Worm (Caenorhabditis elegans) whole organism, L4 larva: ENCODE measurements around the gene npr-13.

Experiments
- F26F4.8 ChIP-seq: fragments of 200-800 bp; sonication (Bioruptor generic); conservative IDR thresholded peaks from 2 replicates; pipeline ENCODE4 v1.3.6; 2022; ENCODE audit warnings: missing genetic modification characterization, missing compliant biosample characterization
- F49E8.2 ChIP-seq: sonication (generic microtip); optimal IDR thresholded peaks from 2 replicates; lab custom pipeline; 2016; ENCODE audit warnings: missing compliant biosample characterization, mild to moderate bottlenecking, missing genetic modification characterization, borderline replicate concordance
- T26A8.4 ChIP-seq: fragments of 200-800 bp; sonication (Bioruptor generic); IDR thresholded peaks from 2 replicates; pipeline ENCODE4 v1.3.6; 2022; ENCODE audit warnings: missing genetic modification characterization, missing compliant biosample characterization
- Y48G9A.11 ChIP-seq: fragments of 200-800 bp; sonication (Bioruptor generic); IDR thresholded peaks from 2 replicates; pipeline ENCODE4 v1.3.6; 2022; ENCODE audit warnings: missing genetic modification reagents, missing genetic modification characterization, missing compliant biosample characterization
- Y75B8A.6 ChIP-seq: fragments of 200-800 bp; sonication (Bioruptor generic); IDR thresholded peaks from 2 replicates; pipeline ENCODE4 v1.3.6; 2022; ENCODE audit warnings: missing genetic modification reagents, missing genetic modification characterization, missing compliant biosample characterization
- aha-1 ChIP-seq: fragments of 150-350 bp; peaks from one replicate; lab custom pipeline; 2014; ENCODE audit warnings: missing biosample characterization, missing genetic modification characterization
- ceh-20 ChIP-seq: fragments of 200-800 bp; sonication (Bioruptor generic); IDR thresholded peaks from 2 replicates; pipeline ENCODE4 v1.3.6; 2022; ENCODE audit warnings: missing genetic modification reagents, missing genetic modification characterization, missing compliant biosample characterization
- ces-1 ChIP-seq: fragments of 150-350 bp; sonication (generic microtip); optimal IDR thresholded peaks from 4 replicates; lab custom pipeline; 2014; ENCODE audit warnings: missing biosample characterization, missing genetic modification reagents, missing genetic modification characterization
- cey-2 ChIP-seq: sonication (generic microtip); optimal IDR thresholded peaks from 3 replicates; lab custom pipeline; 2017; ENCODE audit warnings: missing genetic modification characterization, mild to moderate bottlenecking, missing compliant biosample characterization, antibody characterized with exemption, borderline replicate concordance; ENCODE audit not compliant: insufficient read depth
- ctbp-1 ChIP-seq: fragments of 200-800 bp; sonication (Bioruptor generic); IDR thresholded peaks from 2 replicates; pipeline ENCODE4 v1.3.6; 2022; ENCODE audit warnings: missing genetic modification reagents, missing genetic modification characterization, missing compliant biosample characterization
- daf-16 ChIP-seq, 3 experiments: sonication (generic microtip); optimal IDR thresholded peaks; 2 replicates each; lab custom pipeline; 2016 to 2017; ENCODE audit warnings: missing genetic modification characterization in 3 of 3, missing genetic modification reagents in 3 of 3, mild to moderate bottlenecking in 2 of 3, missing compliant biosample characterization in 2 of 3, missing biosample characterization in 1 of 3, moderate library complexity in 1 of 3
- daf-8 ChIP-seq: fragments of 200-800 bp; sonication (Bioruptor generic); IDR thresholded peaks from 2 replicates; pipeline ENCODE4 v1.3.6; 2022; ENCODE audit warnings: missing genetic modification characterization, missing compliant biosample characterization
- dmd-6 ChIP-seq: fragments of 200-800 bp; sonication (Bioruptor generic); IDR thresholded peaks from 2 replicates; pipeline ENCODE4 v1.3.6; 2022; ENCODE audit warnings: missing genetic modification reagents, missing genetic modification characterization, missing compliant biosample characterization
- dmd-9 ChIP-seq: fragments of 200-800 bp; sonication (Bioruptor generic); IDR thresholded peaks from 2 replicates; pipeline ENCODE4 v1.3.6; 2022; ENCODE audit warnings: missing genetic modification reagents, missing genetic modification characterization, missing compliant biosample characterization
- egl-43 ChIP-seq: fragments of 200-800 bp; sonication (Bioruptor generic); IDR thresholded peaks from 2 replicates; pipeline ENCODE4 v1.3.6; 2022; ENCODE audit warnings: missing genetic modification reagents, missing genetic modification characterization, missing compliant biosample characterization
- fos-1 ChIP-seq: fragments of 150-350 bp; optimal IDR thresholded peaks from 2 replicates; lab custom pipeline; 2014; ENCODE audit warnings: missing biosample characterization, missing genetic modification characterization
- gei-8 ChIP-seq: fragments of 200-800 bp; sonication (Bioruptor generic); optimal IDR thresholded peaks from 2 replicates; lab custom pipeline; 2018; ENCODE audit warnings: mild to moderate bottlenecking, missing genetic modification characterization, missing compliant biosample characterization
- hif-1 ChIP-seq, 2 experiments: sonication (generic microtip); optimal IDR thresholded peaks; 2 replicates each; lab custom pipeline; 2016 to 2017; ENCODE audit warnings: missing compliant biosample characterization in 2 of 2, missing genetic modification characterization in 2 of 2, missing genetic modification reagents in 2 of 2, missing genotype in 2 of 2, mild to moderate bottlenecking in 1 of 2
- hlh-30 ChIP-seq: sonication (generic microtip); optimal IDR thresholded peaks from 2 replicates; lab custom pipeline; 2017; ENCODE audit warnings: antibody characterized with exemption, mild to moderate bottlenecking, missing genetic modification characterization, missing compliant biosample characterization; ENCODE audit not compliant: insufficient read depth
- lin-13 ChIP-seq: fragments of 150-350 bp; optimal IDR thresholded peaks from 2 replicates; lab custom pipeline; 2014; ENCODE audit warnings: missing biosample characterization, missing genetic modification reagents, missing genetic modification characterization
- lin-15B ChIP-seq: fragments of 150-350 bp; sonication (generic microtip); optimal IDR thresholded peaks from 3 replicates; lab custom pipeline; 2014; ENCODE audit warnings: missing biosample characterization, missing genetic modification characterization
- lir-3 ChIP-seq: sonication (generic microtip); optimal IDR thresholded peaks from 2 replicates; lab custom pipeline; 2016; ENCODE audit warnings: mild to moderate bottlenecking, missing genetic modification characterization, missing compliant biosample characterization
- lsy-2 ChIP-seq, 2 experiments: fragments of 150-350 bp in 1 of 2; sonication (generic microtip) in 1 of 2; optimal IDR thresholded peaks; 2 replicates each; lab custom pipeline; 2014 to 2017; ENCODE audit warnings: missing biosample characterization in 2 of 2, missing genetic modification characterization in 2 of 2
- madf-5 ChIP-seq, 2 experiments: fragments of 200-800 bp; sonication (Bioruptor generic); IDR thresholded peaks; 2 replicates each; pipeline ENCODE4 v1.3.6; 2022; ENCODE audit warnings: missing compliant biosample characterization in 2 of 2, missing genetic modification characterization in 2 of 2
- mdl-1 ChIP-seq, 2 experiments: fragments of 150-350 bp in 1 of 2; sonication (generic microtip) in 1 of 2; optimal IDR thresholded peaks; 2 replicates each; lab custom pipeline; 2014 to 2017; ENCODE audit warnings: missing biosample characterization in 2 of 2, missing genetic modification characterization in 2 of 2
- mep-1 ChIP-seq: fragments of 150-350 bp; sonication (generic microtip); optimal IDR thresholded peaks from 3 replicates; lab custom pipeline; 2014; ENCODE audit warnings: missing biosample characterization, missing genetic modification characterization
- mxl-3 ChIP-seq: fragments of 200-800 bp; sonication (Bioruptor generic); optimal IDR thresholded peaks from 2 replicates; lab custom pipeline; 2018; ENCODE audit warnings: mild to moderate bottlenecking, missing genetic modification characterization, missing compliant biosample characterization
- nhr-11 ChIP-seq: fragments of 150-350 bp; optimal IDR thresholded peaks from 2 replicates; lab custom pipeline; 2014; ENCODE audit warnings: missing biosample characterization, missing genetic modification characterization
- nhr-237 ChIP-seq: sonication (generic microtip); optimal IDR thresholded peaks from 2 replicates; lab custom pipeline; 2017; ENCODE audit warnings: missing biosample characterization, missing genetic modification characterization
- nhr-28 ChIP-seq: fragments of 150-350 bp; optimal IDR thresholded peaks from 2 replicates; lab custom pipeline; 2014; ENCODE audit warnings: missing biosample characterization, missing genetic modification characterization
- nhr-48 ChIP-seq: sonication (generic microtip); optimal IDR thresholded peaks from 2 replicates; lab custom pipeline; 2016; ENCODE audit warnings: mild to moderate bottlenecking, missing genetic modification characterization, missing compliant biosample characterization
- nhr-6 ChIP-seq: fragments of 150-350 bp; optimal IDR thresholded peaks from 2 replicates; lab custom pipeline; 2014; ENCODE audit warnings: missing biosample characterization, missing genetic modification characterization
- nhr-76 ChIP-seq: fragments of 150-350 bp; optimal IDR thresholded peaks from 2 replicates; lab custom pipeline; 2014; ENCODE audit warnings: missing biosample characterization, missing genetic modification characterization
- nhr-77 ChIP-seq: fragments of 150-350 bp; optimal IDR thresholded peaks from 2 replicates; lab custom pipeline; 2014; ENCODE audit warnings: missing biosample characterization, missing genetic modification characterization
- php-3 ChIP-seq: fragments of 200-800 bp; sonication (Bioruptor generic); IDR thresholded peaks from 2 replicates; pipeline ENCODE4 v1.3.6; 2022; ENCODE audit warnings: missing genetic modification reagents, missing genetic modification characterization, missing compliant biosample characterization
- pqm-1 ChIP-seq: sonication (generic microtip); optimal IDR thresholded peaks from 2 replicates; lab custom pipeline; 2017; ENCODE audit warnings: missing biosample characterization, missing genetic modification characterization
- snpc-1.2 ChIP-seq: fragments of 200-800 bp; sonication (Bioruptor generic); IDR thresholded peaks from 2 replicates; pipeline ENCODE4 v1.3.6; 2022; ENCODE audit warnings: missing genetic modification reagents, missing genetic modification characterization, missing compliant biosample characterization
- tra-1 ChIP-seq: fragments of 200-800 bp; sonication (Bioruptor generic); IDR thresholded peaks from 2 replicates; pipeline ENCODE4 v1.3.6; 2022; ENCODE audit warnings: missing genetic modification reagents, missing genetic modification characterization, missing compliant biosample characterization
- unc-62 ChIP-seq, 3 experiments: fragments of 150-350 bp in 1 of 3; sonication (generic microtip); optimal IDR thresholded peaks in 2 of 3; peaks in 1 of 3; 1 replicate in 1 of 3; 2 replicates in 2 of 3; lab custom pipeline; 2014 to 2017; ENCODE audit warnings: missing biosample characterization in 3 of 3, missing genetic modification characterization in 3 of 3, missing genetic modification reagents in 3 of 3, missing genotype in 1 of 3
- zip-2 ChIP-seq: fragments of 150-350 bp; optimal IDR thresholded peaks from 2 replicates; lab custom pipeline; 2014; ENCODE audit warnings: missing biosample characterization, missing genetic modification characterization

The npr-13 gene

ce11 chrV:14858503-14858902 is at the start of gene npr-13:
Gene npr-13, minus strand, starts transcription at chrV:14858603.
- no peak for TF ChIP-seq mep-1 (tag; lab: Kevin White, UChicago)
- TF ChIP-seq cey-2 (tag; lab: Kevin White, UChicago) = no peak
- no peak for TF ChIP-seq ces-1 (GFP tag; lab: Kevin White, UChicago)
- TF ChIP-seq tra-1 (GFP tag; lab: Robert Waterston, UW) = no peak
- no peak for TF ChIP-seq Y75B8A.6 (GFP tag; lab: Robert Waterston, UW)
- no peak for TF ChIP-seq nhr-11 (tag; lab: Kevin White, UChicago)
- TF ChIP-seq unc-62 (GFP tag; optimal IDR thresholded peaks at IDR 0.05 in 1 of 2; lab: Kevin White, UChicago) = no peak
- TF ChIP-seq unc-62 (tag; optimal IDR thresholded peaks at IDR 0.05; lab: Kevin White, UChicago) = no peak
- no peak for TF ChIP-seq pqm-1 (tag; lab: Kevin White, UChicago)
- no peak for TF ChIP-seq snpc-1.2
- no peak for TF ChIP-seq madf-5 (GFP tag; IDR thresholded peaks at IDR 0.05; lab: Robert Waterston, UW)
- TF ChIP-seq fos-1 = no peak

DNA sequence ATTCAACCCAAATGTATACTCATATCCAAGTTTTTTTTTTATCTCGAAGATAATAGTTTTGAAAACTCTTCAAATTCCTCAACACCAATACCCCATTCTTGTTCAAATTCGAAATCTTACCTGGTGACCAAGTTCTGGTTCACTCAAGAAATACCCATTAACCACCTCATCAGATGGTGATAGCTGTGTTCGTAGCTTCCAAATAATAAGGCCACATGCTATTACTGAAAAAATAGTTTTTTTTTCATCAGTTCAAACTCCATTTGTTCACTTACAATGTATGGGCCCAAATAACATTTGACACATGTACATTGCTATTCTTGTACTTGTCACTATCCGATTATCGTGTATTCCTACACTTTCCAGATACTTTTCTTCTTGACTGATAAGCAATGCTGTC is 49.0 kb upstream of the npr-13 start:
- no peak for TF ChIP-seq dmd-9 (GFP tag; lab: Robert Waterston, UW)
- peak; percentile 7 for TF ChIP-seq aha-1
- TF ChIP-seq F49E8.2 = no peak
- TF ChIP-seq zip-2 (tag; lab: Kevin White, UChicago) = no peak
- no peak for TF ChIP-seq ceh-20
- TF ChIP-seq unc-62 (GFP tag; optimal IDR thresholded peaks at IDR 0.05 in 1 of 2; lab: Kevin White, UChicago) = peak in 1 of 2 experiments; percentile 98
- no peak for TF ChIP-seq unc-62 (tag; optimal IDR thresholded peaks at IDR 0.05; lab: Kevin White, UChicago)
- no peak for TF ChIP-seq ctbp-1

DNA sequence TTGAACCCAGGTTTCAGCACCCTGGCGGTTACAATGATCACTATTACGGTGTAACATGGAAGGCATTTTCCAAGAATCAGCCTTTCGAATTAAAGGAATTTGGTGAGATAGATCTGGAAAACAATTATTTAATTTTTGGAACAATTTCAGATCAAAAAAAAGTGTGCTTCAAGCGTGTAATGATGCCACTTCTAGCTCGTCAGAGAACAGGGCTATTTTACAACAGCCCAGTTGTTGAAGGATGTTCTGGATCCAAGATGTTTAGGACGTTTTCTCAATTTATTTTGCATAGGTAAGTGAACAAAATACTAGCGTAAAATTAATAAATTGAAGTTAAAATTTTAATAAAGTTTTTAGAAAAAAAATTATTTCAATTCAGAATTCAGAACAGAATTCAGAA is 42.5 kb upstream of the npr-13 start:
- TF ChIP-seq nhr-76 (tag; lab: Kevin White, UChicago) (no peak), gei-8 (GFP tag; lab: Kevin White, UChicago) (no peak), aha-1 (peak; percentile 94)

DNA sequence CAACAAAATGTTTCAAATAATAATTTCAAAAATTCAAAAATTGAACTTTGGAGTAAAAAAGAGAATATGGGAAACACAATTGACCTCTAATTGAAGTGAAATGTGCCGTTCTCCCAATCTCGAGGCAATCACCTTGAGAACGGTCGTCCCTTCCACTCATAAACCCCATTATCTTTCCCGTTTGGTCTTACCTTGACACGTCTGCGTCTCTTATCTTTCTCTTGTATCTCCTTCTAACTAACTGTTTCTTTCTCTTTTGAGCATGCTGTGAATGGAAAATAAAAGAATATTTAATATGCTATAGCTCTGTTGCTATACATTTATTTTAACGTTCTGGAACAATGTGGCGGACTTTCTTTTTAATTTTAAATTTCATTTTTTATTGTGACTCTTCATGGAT is 41.1 kb upstream of the npr-13 start, which contains the start of gene H12D21.10:
Gene H12D21.10 (plus strand): TSS at position 260 of the 400 bp plus-strand sequence.
- TF ChIP-seq gei-8 (GFP tag; lab: Kevin White, UChicago) = no peak
- TF ChIP-seq lin-13 = no peak
- no peak for TF ChIP-seq egl-43 (GFP tag; lab: Robert Waterston, UW)
- TF ChIP-seq nhr-11 (tag; lab: Kevin White, UChicago) = no peak
- no peak for TF ChIP-seq lsy-2 (tag; optimal IDR thresholded peaks at IDR 0.05; lab: Kevin White, UChicago)
- TF ChIP-seq mdl-1 (tag; optimal IDR thresholded peaks at IDR 0.05; lab: Kevin White, UChicago) = no peak
- TF ChIP-seq nhr-237 (tag; lab: Kevin White, UChicago) = no peak
- no peak for TF ChIP-seq tra-1 (GFP tag; lab: Robert Waterston, UW)
- TF ChIP-seq Y48G9A.11 = no peak

DNA sequence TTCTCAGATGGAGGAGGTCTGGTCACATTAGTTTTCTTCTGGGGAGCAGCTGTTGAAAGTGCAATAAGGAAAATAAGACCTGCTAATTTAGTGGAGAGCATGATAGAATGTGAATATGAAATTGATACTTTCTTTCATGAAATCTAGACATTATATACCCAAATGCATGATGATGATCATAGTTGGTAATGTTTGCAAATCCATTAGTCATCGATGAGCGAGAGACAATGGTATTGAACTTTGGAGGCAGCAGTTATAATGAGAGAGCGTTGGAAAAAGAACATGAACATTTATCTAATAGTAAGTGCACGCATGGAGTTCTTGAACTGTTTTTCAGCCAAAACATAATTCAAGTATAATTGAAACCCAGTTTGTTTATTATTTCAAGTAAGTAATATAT is 39.3 kb upstream of the npr-13 start, which contains the start of gene H12D21.6:
Gene H12D21.6 (minus strand): TSS at position 101 of the 400 bp plus-strand sequence.
- TF ChIP-seq unc-62 (GFP tag; optimal IDR thresholded peaks at IDR 0.05 in 1 of 2; lab: Kevin White, UChicago) = no peak
- no peak for TF ChIP-seq unc-62 (tag; optimal IDR thresholded peaks at IDR 0.05; lab: Kevin White, UChicago)
- peak; percentile 9 for TF ChIP-seq nhr-6
- TF ChIP-seq, all 104 proteins: peak for 1

- TF ChIP-seq dmd-6 (GFP tag; lab: Robert Waterston, UW) (peak; percentile 83), T26A8.4 (no peak), mdl-1 (tag; optimal IDR thresholded peaks at IDR 0.05; lab: Kevin White, UChicago) (no peak), mxl-3 (peak; percentile 51), dmd-9 (GFP tag; lab: Robert Waterston, UW) (no peak), daf-8 (GFP tag; lab: Robert Waterston, UW) (no peak), php-3 (GFP tag; lab: Robert Waterston, UW) (peak; percentile 87), F26F4.8 (GFP tag; lab: Robert Waterston, UW) (no peak), lin-15B (tag; lab: Kevin White, UChicago) (no peak), egl-43 (GFP tag; lab: Robert Waterston, UW) (no peak), nhr-48 (tag; lab: Kevin White, UChicago) (peak; percentile 47), nhr-77 (tag; lab: Kevin White, UChicago) (peak; percentile 22), hif-1 (tag; optimal IDR thresholded peaks at IDR 0.05; lab: Kevin White, UChicago) (peak; percentile 44 to 71), nhr-28 (tag; lab: Kevin White, UChicago) (peak; percentile 73), Y75B8A.6 (GFP tag; lab: Robert Waterston, UW) (no peak), hlh-30 (peak; percentile 20), daf-16 (GFP tag; optimal IDR thresholded peaks at IDR 0.05; lab: Kevin White, UChicago) (no peak), daf-16 (tag; optimal IDR thresholded peaks at IDR 0.05; lab: Kevin White, UChicago) (peak; percentile 83), ceh-20 (no peak), lir-3 (tag; lab: Kevin White, UChicago) (no peak)
These were observed 37.2 kb upstream of the npr-13 start, which contains the start of gene mpst-3 for ce11 chrV:14895557-14895956. Gene mpst-3, plus strand, starts transcription at chrV:14895647.
